Worm (Caenorhabditis elegans) whole organism, early embryonic: ENCODE measurements around the gene srlf-2.

ENCODE experiments used
- B0310.2 ChIP-seq: sonication (generic microtip); optimal IDR thresholded peaks from 2 replicates; lab custom pipeline; 2016; ENCODE audit warnings: mild to moderate bottlenecking, missing genetic modification characterization, missing compliant biosample characterization
- F13C5.2 ChIP-seq: sonication (generic microtip); optimal IDR thresholded peaks from 2 replicates; lab custom pipeline; 2017; ENCODE audit warnings: mild to moderate bottlenecking, missing genetic modification characterization, inconsistent platforms, missing compliant biosample characterization
- aly-1 ChIP-seq: sonication (generic microtip); optimal IDR thresholded peaks from 2 replicates; lab custom pipeline; 2016; ENCODE audit warnings: missing genetic modification characterization, missing compliant biosample characterization
- ama-1 ChIP-seq: fragments of 150-350 bp; optimal IDR thresholded peaks from 2 replicates; lab custom pipeline; 2014
- ceh-13 ChIP-seq: fragments of 200-800 bp; sonication (Bioruptor generic); optimal IDR thresholded peaks from 2 replicates; lab custom pipeline; 2018; ENCODE audit warnings: mild to moderate bottlenecking, missing genetic modification characterization, missing compliant biosample characterization
- ceh-36 ChIP-seq: sonication (generic microtip); optimal IDR thresholded peaks from 2 replicates; lab custom pipeline; 2016; ENCODE audit warnings: missing genetic modification characterization, inconsistent platforms, missing compliant biosample characterization
- ets-7 ChIP-seq: sonication (generic microtip); optimal IDR thresholded peaks from 2 replicates; lab custom pipeline; 2016; ENCODE audit warnings: missing genotype, missing genetic modification characterization, missing compliant biosample characterization
- flt-1 ChIP-seq: fragments of 200-800 bp; sonication (Bioruptor generic); IDR thresholded peaks from 2 replicates; pipeline ENCODE4 v1.3.6; 2022; ENCODE audit warnings: missing genetic modification characterization, missing compliant biosample characterization
- hmbx-1 ChIP-seq: sonication (generic microtip); optimal IDR thresholded peaks from 2 replicates; lab custom pipeline; 2016; ENCODE audit warnings: mild to moderate bottlenecking, missing genetic modification characterization, missing compliant biosample characterization
- hmg-4 ChIP-seq: fragments of 200-800 bp; sonication (Bioruptor generic); optimal IDR thresholded peaks from 2 replicates; lab custom pipeline; 2018; ENCODE audit warnings: mild to moderate bottlenecking, missing genetic modification characterization, missing compliant biosample characterization
- hnd-1 ChIP-seq: sonication (generic microtip); optimal IDR thresholded peaks from 2 replicates; lab custom pipeline; 2016; ENCODE audit warnings: missing genetic modification characterization, missing compliant biosample characterization
- pes-1 ChIP-seq: fragments of 200-800 bp; sonication (Bioruptor generic); IDR thresholded peaks from 2 replicates; pipeline ENCODE4 v1.3.6; 2022; ENCODE audit warnings: missing genetic modification reagents, missing genetic modification characterization, missing compliant biosample characterization
- scrt-1 ChIP-seq: fragments of 200-800 bp; sonication (Bioruptor generic); IDR thresholded peaks from 2 replicates; pipeline ENCODE4 v1.3.6; 2022; ENCODE audit warnings: missing genetic modification characterization, missing compliant biosample characterization
- sea-1 ChIP-seq: fragments of 200-800 bp; sonication (Bioruptor generic); conservative IDR thresholded peaks from 2 replicates; pipeline ENCODE4 v1.3.6; 2022; ENCODE audit warnings: missing genetic modification characterization, missing compliant biosample characterization
- tbx-11 ChIP-seq: fragments of 200-800 bp; sonication (Bioruptor generic); IDR thresholded peaks from 2 replicates; pipeline ENCODE4 v1.3.6; 2022; ENCODE audit warnings: missing genetic modification characterization, missing compliant biosample characterization
- tbx-37 ChIP-seq: fragments of 200-800 bp; sonication (Bioruptor generic); conservative IDR thresholded peaks from 2 replicates; pipeline ENCODE4 v1.3.6; 2022; ENCODE audit warnings: missing genetic modification reagents, missing genetic modification characterization, missing compliant biosample characterization
- tra-4 ChIP-seq: sonication (generic microtip); optimal IDR thresholded peaks from 2 replicates; lab custom pipeline; 2017; ENCODE audit warnings: missing genetic modification characterization, missing compliant biosample characterization

Gene srlf-2

DNA sequence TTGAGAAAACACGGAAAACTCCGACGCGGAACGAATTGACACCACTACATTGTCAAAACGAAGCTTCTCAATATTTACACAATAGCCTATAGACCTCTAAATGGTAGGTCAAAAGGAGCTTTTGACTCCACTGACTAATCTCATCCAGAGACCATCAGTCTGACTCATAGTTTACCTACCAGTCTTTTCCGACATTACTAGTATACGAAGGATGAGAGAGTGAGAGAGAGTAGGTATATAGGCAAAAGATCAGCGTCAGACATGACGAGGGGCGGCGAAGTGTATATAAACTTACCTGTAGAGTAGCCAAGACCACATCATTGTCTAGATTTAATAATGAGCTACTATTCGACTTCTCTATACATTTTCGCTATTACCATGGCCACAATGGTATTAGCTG is 2.8 kb upstream of the srlf-2 start, which contains the start of gene srlf-3:
Gene srlf-3, plus strand, starts transcription at position 301 of the 400 bp plus-strand sequence.
- TF ChIP-seq tra-4 (tag; lab: Kevin White, UChicago) = no peak
- TF ChIP-seq aly-1 = no peak
- TF ChIP-seq hmg-4 = no peak
- no peak for TF ChIP-seq ets-7 (tag; lab: Kevin White, UChicago)
- TF ChIP-seq flt-1 = no peak

DNA sequence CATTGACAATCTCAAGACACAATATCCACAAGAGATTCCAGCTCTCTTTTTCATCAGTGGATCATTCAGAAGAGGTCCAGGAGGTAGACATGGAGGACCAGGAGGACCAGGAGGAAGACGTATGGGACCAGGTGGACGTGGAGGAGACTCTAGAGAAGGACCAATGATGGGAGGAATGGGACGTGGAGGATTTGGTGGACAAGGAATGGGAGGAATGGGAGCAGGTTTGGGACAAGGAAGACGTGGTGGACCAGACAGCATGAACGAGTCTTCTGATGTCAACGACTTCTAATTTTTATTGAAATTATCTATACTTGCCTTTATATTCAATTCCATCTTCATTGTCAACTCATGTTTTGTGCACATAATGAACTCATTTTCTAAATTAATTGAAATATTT is 2.0 kb upstream of the srlf-2 start:
- no peak for TF ChIP-seq hmbx-1

DNA sequence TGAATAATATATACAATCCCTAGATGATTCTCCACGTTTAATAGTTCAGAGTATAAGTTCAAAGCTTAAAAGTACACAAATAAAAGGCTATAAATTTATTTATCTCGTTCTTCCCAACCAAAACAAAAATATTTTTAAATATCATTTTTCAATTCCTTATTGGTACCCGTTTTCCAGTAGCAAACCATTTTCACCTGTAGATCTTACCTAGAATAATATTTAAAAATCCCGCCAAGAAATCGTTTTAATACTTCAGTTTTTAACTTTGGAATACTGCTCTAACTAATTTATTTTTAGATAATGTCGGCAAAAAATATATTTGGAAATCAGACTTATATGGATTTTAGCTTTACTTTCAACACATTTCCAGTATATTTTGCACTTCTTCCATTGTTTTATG is 2.2 kb downstream of the srlf-2 start, which contains the start of gene sru-7:
Gene sru-7, plus strand, starts transcription at position 301 of the 400 bp plus-strand sequence.
- no peak for TF ChIP-seq ceh-36 (tag; lab: Kevin White, UChicago)
- no peak for TF ChIP-seq sea-1 (GFP tag; lab: Robert Waterston, UW)
- TF ChIP-seq F13C5.2 (tag; lab: Kevin White, UChicago) = no peak
- TF ChIP-seq tra-4 (tag; lab: Kevin White, UChicago) = no peak
- no peak for TF ChIP-seq hnd-1
- TF ChIP-seq aly-1 = no peak
- TF ChIP-seq tbx-37 (GFP tag; lab: Robert Waterston, UW) = no peak
- TF ChIP-seq ets-7 (tag; lab: Kevin White, UChicago) = no peak
- TF ChIP-seq scrt-1 (GFP tag; lab: Robert Waterston, UW) = no peak
- TF ChIP-seq B0310.2 (tag; lab: Kevin White, UChicago) = no peak
- TF ChIP-seq pes-1 (GFP tag; lab: Robert Waterston, UW) = no peak
- TF ChIP-seq tbx-11 (GFP tag; lab: Robert Waterston, UW) = no peak
- TF ChIP-seq ama-1 = no peak
- no peak for TF ChIP-seq hmg-4

DNA sequence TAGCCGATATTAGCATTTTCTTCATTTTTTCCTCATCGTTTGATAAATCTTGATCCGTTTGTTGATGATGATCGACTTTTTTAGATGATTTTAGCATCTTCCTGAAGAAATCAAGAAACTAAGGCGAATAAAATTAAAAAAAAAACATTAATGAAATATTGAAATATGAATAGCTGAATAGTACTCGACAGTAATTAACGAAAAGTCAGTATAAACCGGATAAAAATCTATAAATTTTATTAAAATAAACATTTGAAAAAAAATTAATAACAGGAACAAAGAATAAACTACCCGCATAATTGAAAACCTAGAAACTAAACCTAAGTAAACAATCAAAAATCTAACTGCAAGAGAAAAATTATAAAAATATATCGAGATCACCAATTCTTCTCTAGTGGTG is 6.2 kb downstream of the srlf-2 start, which contains the start of gene C28C12.12:
Gene C28C12.12, minus strand, starts transcription at position 101 of the 400 bp plus-strand sequence.
- TF ChIP-seq scrt-1 (GFP tag; lab: Robert Waterston, UW) (no peak), sea-1 (GFP tag; lab: Robert Waterston, UW) (no peak), ama-1 (no peak), ets-7 (tag; lab: Kevin White, UChicago) (no peak), hmg-4 (no peak)

DNA sequence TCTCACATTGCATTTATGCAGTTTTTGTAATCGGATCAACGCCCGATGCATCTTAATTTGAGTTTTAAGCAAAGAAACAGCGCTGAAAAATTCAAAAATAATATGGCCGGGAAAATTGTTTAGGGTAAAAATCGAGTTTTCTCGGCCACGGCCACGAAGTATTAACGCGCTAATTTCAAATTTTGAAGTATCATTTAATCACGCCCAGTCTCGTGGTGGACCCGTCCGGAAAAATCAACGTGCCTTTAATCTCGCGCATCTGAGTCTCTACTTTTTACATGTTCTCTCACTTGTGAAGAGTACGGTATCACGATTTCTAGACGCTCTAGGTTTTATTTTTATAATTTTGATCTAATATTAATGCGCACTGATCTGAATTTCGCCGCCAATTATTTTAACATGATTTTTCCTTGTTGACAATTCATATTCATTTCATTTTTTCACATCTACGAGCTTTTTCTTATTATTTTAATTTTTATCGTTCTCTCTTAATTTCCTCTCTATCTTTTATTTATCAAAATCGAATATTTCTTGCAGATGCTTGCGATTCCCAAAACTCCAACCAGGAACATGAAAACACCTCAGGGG is 8.9 kb downstream of the srlf-2 start, which contains the start of the genes acdh-13 and mesp-1:
Gene acdh-13, minus strand, starts transcription at position 51 of the 588 bp plus-strand sequence.
Gene mesp-1, plus strand, starts transcription at position 538 of the 588 bp plus-strand sequence.
- no peak for TF ChIP-seq ets-7 (tag; lab: Kevin White, UChicago)
- TF ChIP-seq tbx-37 (GFP tag; lab: Robert Waterston, UW) = peak; percentile 54; the same call in 1 of the 2 replicates
- no peak for TF ChIP-seq B0310.2 (tag; lab: Kevin White, UChicago)
- no peak for TF ChIP-seq ceh-13
- TF ChIP-seq ama-1 = no peak
- no peak for TF ChIP-seq sea-1 (GFP tag; lab: Robert Waterston, UW)
- no peak for TF ChIP-seq hnd-1

DNA sequence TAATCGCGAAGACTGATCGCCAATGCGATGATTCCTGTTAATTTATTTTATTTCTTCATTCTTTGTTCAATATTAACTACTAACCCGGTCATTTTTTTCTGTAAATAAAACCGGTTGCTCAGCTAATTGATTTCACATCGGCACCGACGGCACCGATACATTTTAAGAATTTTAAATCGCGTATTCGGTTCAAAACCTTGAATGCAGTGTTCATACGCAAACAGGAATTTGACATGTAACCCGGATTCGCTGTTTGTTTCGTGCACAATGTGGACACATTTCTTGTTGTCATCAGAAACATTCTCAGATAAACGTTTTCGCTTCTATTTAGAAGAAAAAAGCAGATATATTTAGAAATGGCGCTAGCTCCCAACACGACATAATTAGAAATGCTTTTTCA is 9.9 kb downstream of the srlf-2 start:
- TF ChIP-seq ets-7 (tag; lab: Kevin White, UChicago) (no peak), flt-1 (no peak), hmg-4 (no peak), aly-1 (no peak), F13C5.2 (tag; lab: Kevin White, UChicago) (no peak), ceh-36 (tag; lab: Kevin White, UChicago) (no peak), hmbx-1 (no peak), hnd-1 (no peak), ama-1 (no peak), B0310.2 (tag; lab: Kevin White, UChicago) (no peak), tra-4 (tag; lab: Kevin White, UChicago) (no peak), tbx-11 (GFP tag; lab: Robert Waterston, UW) (no peak), pes-1 (GFP tag; lab: Robert Waterston, UW) (no peak), scrt-1 (GFP tag; lab: Robert Waterston, UW) (no peak)

DNA sequence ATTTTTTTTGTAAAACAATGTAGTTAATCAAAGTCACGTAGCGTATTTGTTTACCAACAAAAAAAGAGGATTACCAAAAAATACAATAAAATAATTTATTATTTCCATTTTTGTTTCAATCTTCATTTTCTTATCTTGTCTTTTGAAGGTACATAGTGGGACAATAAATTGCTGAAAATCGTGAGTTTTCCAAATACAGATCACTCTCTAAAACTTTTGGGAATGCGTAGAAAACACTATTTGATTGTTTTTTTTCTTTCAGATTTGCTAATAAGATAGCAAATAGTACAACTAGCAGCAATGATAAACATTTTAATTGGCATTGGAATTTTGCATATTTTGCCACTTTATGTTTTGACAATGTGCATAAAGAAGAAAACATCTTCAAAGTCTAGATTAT is 11.4 kb downstream of the srlf-2 start, which contains the start of gene C28C12.1:
Gene C28C12.1, plus strand, starts transcription at position 301 of the 400 bp plus-strand sequence.
- TF ChIP-seq ceh-36 (tag; lab: Kevin White, UChicago) = no peak
- no peak for TF ChIP-seq tra-4 (tag; lab: Kevin White, UChicago)
- TF ChIP-seq hmbx-1 = no peak
- no peak for TF ChIP-seq pes-1 (GFP tag; lab: Robert Waterston, UW)
- TF ChIP-seq B0310.2 (tag; lab: Kevin White, UChicago) = no peak
- TF ChIP-seq aly-1 = no peak
- TF ChIP-seq scrt-1 (GFP tag; lab: Robert Waterston, UW) = no peak
- TF ChIP-seq sea-1 (GFP tag; lab: Robert Waterston, UW) = no peak
- TF ChIP-seq ama-1 = no peak
- TF ChIP-seq hmg-4 = no peak
- no peak for TF ChIP-seq F13C5.2 (tag; lab: Kevin White, UChicago)
- TF ChIP-seq flt-1 = no peak
- TF ChIP-seq tbx-11 (GFP tag; lab: Robert Waterston, UW) = no peak

DNA sequence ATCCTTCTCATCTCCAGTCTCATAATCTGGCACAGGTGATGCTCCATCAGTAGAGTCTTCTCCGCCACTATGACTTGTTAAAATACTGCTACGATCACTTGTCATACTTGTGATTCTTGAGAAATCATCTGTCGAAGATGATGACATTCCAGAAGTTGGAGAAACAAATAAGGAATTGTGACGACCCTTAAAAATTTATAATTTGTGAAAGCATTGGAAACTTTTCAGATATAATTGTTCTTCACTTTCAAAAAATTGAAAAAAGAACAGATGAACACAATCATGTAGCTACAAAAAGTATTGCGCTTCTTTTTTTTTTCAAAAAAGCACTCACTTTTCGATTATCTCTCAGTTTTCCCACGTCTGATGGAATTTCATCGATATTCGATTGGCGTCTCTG is 16.0 kb downstream of the srlf-2 start:
- no peak for TF ChIP-seq ceh-13
- no peak for TF ChIP-seq hmbx-1
- TF ChIP-seq tbx-37 (GFP tag; lab: Robert Waterston, UW) = no peak
- no peak for TF ChIP-seq ama-1
- TF ChIP-seq sea-1 (GFP tag; lab: Robert Waterston, UW) = no peak
- TF ChIP-seq scrt-1 (GFP tag; lab: Robert Waterston, UW) = no peak
- no peak for TF ChIP-seq tbx-11 (GFP tag; lab: Robert Waterston, UW)
- no peak for TF ChIP-seq ets-7 (tag; lab: Kevin White, UChicago)
- no peak for TF ChIP-seq aly-1
- TF ChIP-seq pes-1 (GFP tag; lab: Robert Waterston, UW) = no peak
- no peak for TF ChIP-seq ceh-36 (tag; lab: Kevin White, UChicago)
- TF ChIP-seq hmg-4 = no peak
- TF ChIP-seq flt-1 = no peak
- TF ChIP-seq tra-4 (tag; lab: Kevin White, UChicago) = no peak
- no peak for TF ChIP-seq hnd-1
- no peak for TF ChIP-seq B0310.2 (tag; lab: Kevin White, UChicago)
- TF ChIP-seq F13C5.2 (tag; lab: Kevin White, UChicago) = no peak
